Worm (Caenorhabditis elegans) whole organism, L4/young adult: ENCODE results near the gene zfp-3.

Source experiments
- W03F9.2 ChIP-seq: fragments of 150-350 bp; optimal IDR thresholded peaks from 2 replicates; lab custom pipeline; 2014; ENCODE audit warnings: missing biosample characterization, missing genetic modification characterization
- dao-5 ChIP-seq: sonication (generic microtip); optimal IDR thresholded peaks from 2 replicates; lab custom pipeline; 2016; ENCODE audit warnings: missing genotype, missing genetic modification characterization, moderate library complexity, missing compliant biosample characterization
- him-1 ChIP-seq: sonication (generic microtip); optimal IDR thresholded peaks from 2 replicates; lab custom pipeline; 2016; ENCODE audit warnings: missing genotype, missing genetic modification reagents, missing genetic modification characterization, missing compliant biosample characterization

ce11 chrX:1459756-1460155 lies 13.3 kb upstream of the zfp-3 start:
- no peak for TF ChIP-seq him-1
- TF ChIP-seq dao-5 (tag; lab: Kevin White, UChicago), result no peak
- no peak for TF ChIP-seq W03F9.2
